Fruit fly (Drosophila melanogaster) whole organism, embryonic: ENCODE data around the gene Z600.

Source experiments
- CG14014 ChIP-seq: fragments of 200-800 bp; sonication (Bioruptor generic); IDR thresholded peaks from 2 replicates; pipeline ENCODE4 v1.3.6; 2022; ENCODE audit warnings: missing biosample characterization, missing genetic modification characterization
- CG4404 ChIP-seq: fragments of 200-800 bp; sonication (Bioruptor generic); IDR thresholded peaks from 2 replicates; pipeline ENCODE4 v1.3.6; 2022; ENCODE audit warnings: missing biosample characterization, missing genetic modification characterization
- H15 ChIP-seq: fragments of 200-800 bp; sonication (Bioruptor generic); IDR thresholded peaks from 3 replicates; pipeline ENCODE4 v1.3.6; 2022; ENCODE audit warnings: missing biosample characterization, missing genetic modification characterization
- Sin3A ChIP-seq: fragments of >200 bp; optimal IDR thresholded peaks from 2 replicates; lab custom pipeline; 2018
- ash1 ChIP-seq: fragments of 200-800 bp; sonication (Bioruptor generic); optimal IDR thresholded peaks from 2 replicates; lab custom pipeline; 2018; ENCODE audit warnings: missing biosample characterization, mild to moderate bottlenecking, missing genetic modification characterization
- bcd ChIP-seq: fragments of 200-800 bp; sonication (Bioruptor generic); optimal IDR thresholded peaks from 2 replicates; lab custom pipeline; 2017; ENCODE audit warnings: missing biosample characterization, mild to moderate bottlenecking, missing genetic modification characterization
- bigmax ChIP-seq: fragments of 200-800 bp; sonication (Bioruptor generic); optimal IDR thresholded peaks from 2 replicates; lab custom pipeline; 2018; ENCODE audit warnings: missing biosample characterization, mild to moderate bottlenecking, missing genetic modification characterization
- dpn ChIP-seq, 2 experiments: fragments of 200-800 bp; sonication (Bioruptor generic); optimal IDR thresholded peaks; 3 replicates each; lab custom pipeline; 2016; ENCODE audit warnings: missing biosample characterization in 2 of 2, missing genetic modification characterization in 2 of 2
- mam ChIP-seq: fragments of 200-800 bp; sonication (Bioruptor generic); optimal IDR thresholded peaks from 3 replicates; lab custom pipeline; 2016; ENCODE audit warnings: missing biosample characterization, missing genetic modification characterization

DNA sequence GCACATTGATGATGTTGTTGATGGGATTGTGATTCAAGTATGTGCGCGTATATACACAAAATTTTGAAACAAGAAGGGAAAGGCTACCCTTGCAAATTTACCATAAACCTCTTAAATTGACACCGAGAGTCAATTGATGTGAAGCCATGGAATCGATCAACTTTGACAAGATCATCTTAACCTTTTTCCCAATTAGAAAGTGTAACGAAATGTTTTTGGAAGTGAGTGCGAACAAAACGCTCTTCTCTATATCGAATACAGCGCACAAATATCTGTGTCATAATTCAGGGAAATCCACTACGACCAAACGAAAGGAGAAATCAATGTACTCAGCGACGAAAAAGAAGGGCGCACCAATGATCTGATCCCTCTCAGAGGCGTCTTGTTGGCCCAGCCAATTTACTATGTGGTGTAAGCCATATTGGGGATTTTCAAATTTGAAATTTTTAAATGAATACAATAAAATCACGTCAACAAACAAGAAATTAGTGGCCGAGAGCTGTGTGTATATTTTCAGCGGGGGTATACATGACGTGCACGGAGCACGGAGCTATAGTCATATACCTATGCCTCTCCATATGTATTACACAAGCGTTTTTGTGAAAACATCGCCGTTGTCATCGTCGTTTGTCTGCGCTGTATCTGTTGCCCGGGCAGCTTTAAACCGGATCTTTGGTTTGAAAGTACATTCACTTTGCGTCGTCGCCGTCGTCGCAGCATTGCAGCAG lies 24.7 kb downstream of the Z600 start:
- TF ChIP-seq CG14014 (GFP tag; lab: Robert Waterston, UW) = no peak
- TF ChIP-seq mam (GFP tag; lab: Kevin White, UChicago) = peak; percentile 52
- no peak for TF ChIP-seq H15 (GFP tag; lab: Robert Waterston, UW)
- TF ChIP-seq bcd = peak; percentile 28
- no peak for TF ChIP-seq bigmax (GFP tag; lab: Kevin White, UChicago)
- no peak for TF ChIP-seq ash1 (GFP tag; lab: Kevin White, UChicago)
- no peak for TF ChIP-seq Sin3A
- TF ChIP-seq CG4404 (GFP tag; lab: Robert Waterston, UW) = no peak
- TF ChIP-seq dpn (GFP tag; optimal IDR thresholded peaks at IDR 0.05; lab: Kevin White, UChicago) = peak in 1 of 2 experiments; percentile 4
